Worm (Caenorhabditis elegans) whole organism, L4/young adult: ENCODE results near the gene R02E12.4.

Source experiments
- dao-5 ChIP-seq: sonication (generic microtip); optimal IDR thresholded peaks from 2 replicates; lab custom pipeline; 2016; ENCODE audit warnings: missing genotype, missing genetic modification characterization, moderate library complexity, missing compliant biosample characterization
- him-1 ChIP-seq: sonication (generic microtip); optimal IDR thresholded peaks from 2 replicates; lab custom pipeline; 2016; ENCODE audit warnings: missing genotype, missing genetic modification reagents, missing genetic modification characterization, missing compliant biosample characterization

ce11 chrX:4005014-4005413 lies at the start of gene R02E12.4:
- no peak for TF ChIP-seq him-1 (tag; lab: Kevin White, UChicago)
- TF ChIP-seq dao-5 (tag; lab: Kevin White, UChicago): no peak
